Worm (Caenorhabditis elegans): ENCODE measurements around the gene hlh-34.

Gene hlh-34

DNA sequence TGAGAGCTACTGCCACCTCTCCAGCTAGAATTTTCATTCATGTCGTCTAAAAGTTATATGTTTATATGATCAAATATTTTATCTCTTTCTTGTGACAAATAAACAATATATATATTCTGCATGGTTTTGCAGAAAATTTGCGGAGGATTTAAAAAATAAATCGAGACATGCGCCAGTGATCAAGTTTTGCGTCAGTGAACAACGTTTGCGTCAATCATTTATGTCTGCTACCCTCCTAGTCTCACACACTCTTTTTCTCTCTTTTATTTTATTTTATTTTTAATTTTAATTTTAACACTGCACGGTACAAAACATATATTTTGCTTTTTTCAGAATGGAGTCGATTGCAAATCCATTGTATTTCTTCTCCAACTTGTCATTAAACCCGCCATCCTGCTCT is 28.7 kb downstream of the hlh-34 start, which contains the start of the genes tag-65 and ccz-1 (continued):
- TF ChIP-seq let-526 (GFP tag; IDR thresholded peaks at IDR 0.05) (no peak), attf-3 (GFP tag; conservative IDR thresholded peaks at IDR 0.05) (peak; percentile 57; the same call in 1 of the 2 replicates), F57A8.1 (GFP tag; optimal IDR thresholded peaks at IDR 0.05) (no peak), F22D6.2 (tag; optimal IDR thresholded peaks at IDR 0.05) (no peak), lin-26 (GFP tag; IDR thresholded peaks at IDR 0.05) (no peak), T26A5.8 (tag; optimal IDR thresholded peaks at IDR 0.05) (no peak), B0336.3 (GFP tag; IDR thresholded peaks at IDR 0.05) (peak; percentile 87), chd-7 (tag; optimal IDR thresholded peaks at IDR 0.05) (no peak), ceh-100 (GFP tag; IDR thresholded peaks at IDR 0.05) (peak; percentile 79), F55B11.4 (tag; optimal IDR thresholded peaks at IDR 0.05; ENCODE audit: borderline replicate concordance, insufficient read depth) (no peak), bed-1 (GFP tag; IDR thresholded peaks at IDR 0.05) (no peak), ets-4 (GFP tag; optimal IDR thresholded peaks at IDR 0.05) (no peak), lin-40 (tag; optimal IDR thresholded peaks at IDR 0.05) (peak; percentile 85), madf-6 (GFP tag; IDR thresholded peaks at IDR 0.05) (peak; percentile 85), ZK185.1 (tag; optimal IDR thresholded peaks at IDR 0.05; ENCODE audit: poor library complexity, severe bottlenecking) (peak; percentile 79), ceh-58 (GFP tag; IDR thresholded peaks at IDR 0.05) (no peak), snpc-1.3 (tag; optimal IDR thresholded peaks at IDR 0.05; ENCODE audit: insufficient read depth) (no peak), Y67H2A.10 (GFP tag; conservative IDR thresholded peaks at IDR 0.05) (no peak), sea-2 (GFP tag; IDR thresholded peaks at IDR 0.05) (no peak), lsy-27 (tag; optimal IDR thresholded peaks at IDR 0.05; ENCODE audit: borderline replicate concordance, insufficient read depth) (no peak), F49E8.2 (tag; optimal IDR thresholded peaks at IDR 0.05; ENCODE audit: insufficient read depth) (peak; percentile 32), pha-4 (tag; optimal IDR thresholded peaks at IDR 0.05) (peak; percentile 13), lsl-1 (GFP tag; optimal IDR thresholded peaks at IDR 0.05) (peak; percentile 75), ztf-3 (GFP tag; optimal IDR thresholded peaks at IDR 0.05) (no peak), bed-2 (GFP tag; IDR thresholded peaks at IDR 0.05) (no peak), tbp1 (GFP tag; optimal IDR thresholded peaks at IDR 0.05) (peak; percentile 64), sdz-38 (tag; optimal IDR thresholded peaks at IDR 0.05) (no peak), efl-1 (GFP tag; optimal IDR thresholded peaks at IDR 0.05) (peak; percentile 53), K12H6.12 (tag; optimal IDR thresholded peaks at IDR 0.05) (no peak), sptf-2 (GFP tag; optimal IDR thresholded peaks at IDR 0.05) (no peak), let-607 (tag; optimal IDR thresholded peaks at IDR 0.05) (peak in 1 of 2 experiments; percentile 59), C17E4.6 (GFP tag; IDR thresholded peaks at IDR 0.05) (no peak), zfh-2 (GFP tag; conservative IDR thresholded peaks at IDR 0.05) (no peak), Y95B8A.8 (GFP tag; IDR thresholded peaks at IDR 0.05) (no peak), F33H1.4 (GFP tag; IDR thresholded peaks at IDR 0.05) (peak; percentile 70), nfya-2 (GFP tag; IDR thresholded peaks at IDR 0.05) (no peak), xnd-1 (tag; optimal IDR thresholded peaks at IDR 0.05) (peak; percentile 68), hmg-1.2 (GFP tag; IDR thresholded peaks at IDR 0.05) (peak; percentile 98), F57C9.4 (tag; optimal IDR thresholded peaks at IDR 0.05) (no peak), ztf-26 (tag; optimal IDR thresholded peaks at IDR 0.05) (peak; percentile 30), attf-5 (GFP tag; optimal IDR thresholded peaks at IDR 0.05) (peak; percentile 70), B0019.2 (GFP tag; conservative IDR thresholded peaks at IDR 0.05) (no peak), pbrm-1 (GFP tag; IDR thresholded peaks at IDR 0.05) (peak; percentile 59; the same call in 1 of the 2 replicates), attf-6 (GFP tag; IDR thresholded peaks at IDR 0.05) (peak; percentile 59), egrh-3 (GFP tag; IDR thresholded peaks at IDR 0.05) (no peak), mxl-1 (tag; optimal IDR thresholded peaks at IDR 0.05) (no peak), ztf-25 (GFP tag; IDR thresholded peaks at IDR 0.05) (no peak), madf-3 (GFP tag; IDR thresholded peaks at IDR 0.05) (0 out of 2 replicates have a peak, but pooled peaks have one; percentile 60), zim-3 (tag; optimal IDR thresholded peaks at IDR 0.05) (no peak)

Measured in whole organism, young adult.